Worm (Caenorhabditis elegans) whole organism, young adult: ENCODE measurements around the gene gst-8.

ENCODE experiments used
- B0336.3 ChIP-seq: fragments of 200-800 bp; sonication (Bioruptor generic); IDR thresholded peaks from 2 replicates; pipeline ENCODE4 v1.3.6; 2022; ENCODE audit warnings: missing genetic modification characterization, missing compliant biosample characterization
- C17E4.6 ChIP-seq: fragments of 200-800 bp; sonication (Bioruptor generic); IDR thresholded peaks from 2 replicates; pipeline ENCODE4 v1.3.6; 2022; ENCODE audit warnings: missing genetic modification reagents, missing genetic modification characterization, missing compliant biosample characterization
- D2030.7 ChIP-seq: fragments of 200-800 bp; sonication (Bioruptor generic); IDR thresholded peaks from 2 replicates; pipeline ENCODE4 v1.3.6; 2022; ENCODE audit warnings: missing genetic modification reagents, missing genetic modification characterization, missing compliant biosample characterization
- F39B2.1 ChIP-seq: fragments of 200-800 bp; sonication (Bioruptor generic); IDR thresholded peaks from 2 replicates; pipeline ENCODE4 v1.3.6; 2022; ENCODE audit warnings: missing genetic modification reagents, missing genetic modification characterization, missing compliant biosample characterization
- F49E8.2 ChIP-seq: sonication (generic microtip); optimal IDR thresholded peaks from 3 replicates; lab custom pipeline; 2017; ENCODE audit warnings: missing genetic modification characterization, mild to moderate bottlenecking, missing compliant biosample characterization, antibody characterized with exemption, moderate library complexity; ENCODE audit not compliant: insufficient read depth
- F52B5.7 ChIP-seq: sonication (generic microtip); optimal IDR thresholded peaks from 2 replicates; lab custom pipeline; 2016; ENCODE audit warnings: mild to moderate bottlenecking, missing genetic modification characterization, missing compliant biosample characterization
- K11D2.4 ChIP-seq: fragments of 200-800 bp; sonication (Bioruptor generic); IDR thresholded peaks from 2 replicates; pipeline ENCODE4 v1.3.6; 2022; ENCODE audit warnings: missing genetic modification reagents, missing genetic modification characterization, missing compliant biosample characterization
- Y56A3A.18 ChIP-seq: fragments of 200-800 bp; sonication (Bioruptor generic); IDR thresholded peaks from 2 replicates; pipeline ENCODE4 v1.3.6; 2022; ENCODE audit warnings: missing genetic modification reagents, missing genetic modification characterization, missing compliant biosample characterization
- akir-1 ChIP-seq: fragments of 200-800 bp; sonication (Bioruptor generic); optimal IDR thresholded peaks from 2 replicates; lab custom pipeline; 2018; ENCODE audit warnings: mild to moderate bottlenecking, missing genetic modification characterization, moderate library complexity, missing compliant biosample characterization
- attf-3 ChIP-seq: fragments of 200-800 bp; sonication (Bioruptor generic); conservative IDR thresholded peaks from 2 replicates; pipeline ENCODE4 v1.3.6; 2022; ENCODE audit warnings: missing genetic modification reagents, missing genetic modification characterization, missing compliant biosample characterization
- cebp-2 ChIP-seq: fragments of 200-800 bp; sonication (Bioruptor generic); IDR thresholded peaks from 2 replicates; pipeline ENCODE4 v1.3.6; 2022; ENCODE audit warnings: missing genetic modification characterization, missing compliant biosample characterization
- ceh-100 ChIP-seq: fragments of 200-800 bp; sonication (Bioruptor generic); IDR thresholded peaks from 2 replicates; pipeline ENCODE4 v1.3.6; 2022; ENCODE audit warnings: missing genetic modification reagents, missing genetic modification characterization, missing compliant biosample characterization
- ceh-27 ChIP-seq: fragments of 200-800 bp; sonication (Bioruptor generic); optimal IDR thresholded peaks from 2 replicates; lab custom pipeline; 2018; ENCODE audit warnings: mild to moderate bottlenecking, missing genetic modification characterization, moderate library complexity, missing compliant biosample characterization
- ceh-58 ChIP-seq: fragments of 200-800 bp; sonication (Bioruptor generic); IDR thresholded peaks from 2 replicates; pipeline ENCODE4 v1.3.6; 2022; ENCODE audit warnings: missing genetic modification characterization, missing compliant biosample characterization
- ceh-79 ChIP-seq: sonication (generic microtip); optimal IDR thresholded peaks from 2 replicates; lab custom pipeline; 2017; ENCODE audit warnings: mild to moderate bottlenecking, missing genetic modification characterization, missing compliant biosample characterization
- chd-7 ChIP-seq: sonication (generic microtip); optimal IDR thresholded peaks from 2 replicates; lab custom pipeline; 2016; ENCODE audit warnings: mild to moderate bottlenecking, missing genetic modification characterization, moderate library complexity, missing compliant biosample characterization
- die-1 ChIP-seq: sonication (generic microtip); optimal IDR thresholded peaks from 2 replicates; lab custom pipeline; 2016; ENCODE audit warnings: missing genotype, mild to moderate bottlenecking, missing genetic modification characterization, missing compliant biosample characterization
- dpl-1 ChIP-seq: fragments of 150-350 bp; optimal IDR thresholded peaks from 2 replicates; lab custom pipeline; 2014; ENCODE audit warnings: missing biosample characterization, missing genetic modification reagents, missing genetic modification characterization
- efl-1 ChIP-seq: fragments of 150-350 bp; optimal IDR thresholded peaks from 2 replicates; lab custom pipeline; 2014; ENCODE audit warnings: missing biosample characterization, missing genetic modification reagents, missing genetic modification characterization
- egl-18 ChIP-seq: fragments of 200-800 bp; sonication (Bioruptor generic); IDR thresholded peaks from 2 replicates; pipeline ENCODE4 v1.3.6; 2022; ENCODE audit warnings: missing genetic modification reagents, missing genetic modification characterization, missing compliant biosample characterization
- egrh-3 ChIP-seq: fragments of 200-800 bp; sonication (Bioruptor generic); IDR thresholded peaks from 2 replicates; pipeline ENCODE4 v1.3.6; 2022; ENCODE audit warnings: missing genetic modification reagents, missing genetic modification characterization, missing compliant biosample characterization
- ekl-4 ChIP-seq: fragments of 200-800 bp; sonication (Bioruptor generic); IDR thresholded peaks from 2 replicates; pipeline ENCODE4 v1.3.6; 2022; ENCODE audit warnings: missing genetic modification reagents, missing genetic modification characterization, missing compliant biosample characterization
- ets-4 ChIP-seq: fragments of 200-800 bp; sonication (Bioruptor generic); optimal IDR thresholded peaks from 2 replicates; lab custom pipeline; 2018; ENCODE audit warnings: mild to moderate bottlenecking, missing genetic modification characterization, missing compliant biosample characterization
- hlh-12 ChIP-seq: sonication (generic microtip); optimal IDR thresholded peaks from 2 replicates; lab custom pipeline; 2016; ENCODE audit warnings: missing genetic modification characterization, missing compliant biosample characterization
- hlh-26 ChIP-seq: fragments of 200-800 bp; sonication (Bioruptor generic); conservative IDR thresholded peaks from 2 replicates; pipeline ENCODE4 v1.3.6; 2022; ENCODE audit warnings: missing genetic modification reagents, missing genetic modification characterization, missing compliant biosample characterization
- hmg-20 ChIP-seq: fragments of 200-800 bp; sonication (Bioruptor generic); IDR thresholded peaks from 2 replicates; pipeline ENCODE4 v1.3.6; 2022; ENCODE audit warnings: missing genetic modification reagents, missing genetic modification characterization, missing compliant biosample characterization
- hsf-1 ChIP-seq: fragments of 200-800 bp; sonication (Bioruptor generic); IDR thresholded peaks from 2 replicates; pipeline ENCODE4 v1.3.6; 2022; ENCODE audit warnings: missing genetic modification reagents, missing genetic modification characterization, missing compliant biosample characterization
- lin-40 ChIP-seq: sonication (generic microtip); optimal IDR thresholded peaks from 2 replicates; lab custom pipeline; 2016; ENCODE audit warnings: missing genetic modification characterization, mild to moderate bottlenecking, missing compliant biosample characterization, missing genotype, missing genetic modification reagents
- madf-6 ChIP-seq: fragments of 200-800 bp; sonication (Bioruptor generic); IDR thresholded peaks from 2 replicates; pipeline ENCODE4 v1.3.6; 2022; ENCODE audit warnings: missing genetic modification reagents, missing genetic modification characterization, missing compliant biosample characterization
- madf-8 ChIP-seq: fragments of 200-800 bp; sonication (Bioruptor generic); conservative IDR thresholded peaks from 2 replicates; pipeline ENCODE4 v1.3.6; 2022; ENCODE audit warnings: missing genetic modification reagents, missing genetic modification characterization, missing compliant biosample characterization
- mcd-1 ChIP-seq: fragments of 200-800 bp; sonication (Bioruptor generic); IDR thresholded peaks from 2 replicates; pipeline ENCODE4 v1.3.6; 2022; ENCODE audit warnings: missing genetic modification reagents, missing genetic modification characterization, missing compliant biosample characterization
- mes-4 ChIP-seq: sonication (generic microtip); optimal IDR thresholded peaks from 2 replicates; lab custom pipeline; 2016; ENCODE audit warnings: missing genotype, missing genetic modification characterization, missing compliant biosample characterization
- mxl-1 ChIP-seq: sonication (generic microtip); optimal IDR thresholded peaks from 2 replicates; lab custom pipeline; 2016; ENCODE audit warnings: missing genetic modification characterization, missing compliant biosample characterization
- nhr-179 ChIP-seq: sonication (generic microtip); optimal IDR thresholded peaks from 2 replicates; lab custom pipeline; 2016; ENCODE audit warnings: mild to moderate bottlenecking, missing genetic modification characterization, missing compliant biosample characterization
- rcor-1 ChIP-seq: fragments of 200-800 bp; sonication (Bioruptor generic); IDR thresholded peaks from 2 replicates; pipeline ENCODE4 v1.3.6; 2022; ENCODE audit warnings: missing genetic modification reagents, missing genetic modification characterization, missing compliant biosample characterization
- repo-1 ChIP-seq: sonication (generic microtip); optimal IDR thresholded peaks from 2 replicates; lab custom pipeline; 2017; ENCODE audit warnings: mild to moderate bottlenecking, missing genetic modification characterization, missing compliant biosample characterization
- sdz-38 ChIP-seq: sonication (generic microtip); optimal IDR thresholded peaks from 2 replicates; lab custom pipeline; 2016; ENCODE audit warnings: missing genotype, missing genetic modification characterization, missing compliant biosample characterization
- snpc-1.1 ChIP-seq: sonication (generic microtip); optimal IDR thresholded peaks from 2 replicates; lab custom pipeline; 2017; ENCODE audit warnings: missing genetic modification characterization, mild to moderate bottlenecking, missing compliant biosample characterization, antibody characterized with exemption, moderate library complexity, missing genotype, missing genetic modification reagents; ENCODE audit not compliant: insufficient read depth
- snpc-1.3 ChIP-seq: sonication (generic microtip); optimal IDR thresholded peaks from 2 replicates; lab custom pipeline; 2017; ENCODE audit warnings: missing genetic modification characterization, mild to moderate bottlenecking, missing compliant biosample characterization, antibody characterized with exemption, moderate library complexity, missing genotype, missing genetic modification reagents; ENCODE audit not compliant: insufficient read depth
- snpc-3.4 ChIP-seq: sonication (generic microtip); optimal IDR thresholded peaks from 2 replicates; lab custom pipeline; 2017; ENCODE audit warnings: missing genetic modification characterization, mild to moderate bottlenecking, missing compliant biosample characterization, antibody characterized with exemption, moderate library complexity, missing genotype, missing genetic modification reagents
- somi-1 ChIP-seq: fragments of 200-800 bp; sonication (Bioruptor generic); optimal IDR thresholded peaks from 2 replicates; lab custom pipeline; 2018; ENCODE audit warnings: mild to moderate bottlenecking, missing genetic modification characterization, missing compliant biosample characterization
- tlf-1 ChIP-seq: fragments of 200-800 bp; sonication (Bioruptor generic); optimal IDR thresholded peaks from 2 replicates; lab custom pipeline; 2018; ENCODE audit warnings: mild to moderate bottlenecking, missing genetic modification characterization, missing compliant biosample characterization
- unc-62 ChIP-seq: fragments of 150-350 bp; optimal IDR thresholded peaks from 2 replicates; lab custom pipeline; 2014; ENCODE audit warnings: missing biosample characterization, missing genetic modification reagents, missing genetic modification characterization
- zfh-2 ChIP-seq: fragments of 200-800 bp; sonication (Bioruptor generic); conservative IDR thresholded peaks from 2 replicates; pipeline ENCODE4 v1.3.6; 2022; ENCODE audit warnings: missing genetic modification reagents, missing genetic modification characterization, missing compliant biosample characterization
- zim-3 ChIP-seq: sonication (generic microtip); optimal IDR thresholded peaks from 2 replicates; lab custom pipeline; 2017; ENCODE audit warnings: mild to moderate bottlenecking, missing genetic modification characterization, moderate library complexity, missing compliant biosample characterization
- ztf-22 ChIP-seq: fragments of 200-800 bp; sonication (Bioruptor generic); optimal IDR thresholded peaks from 2 replicates; lab custom pipeline; 2018; ENCODE audit warnings: mild to moderate bottlenecking, missing genetic modification characterization, moderate library complexity, missing compliant biosample characterization
- ztf-25 ChIP-seq: fragments of 200-800 bp; sonication (Bioruptor generic); IDR thresholded peaks from 2 replicates; pipeline ENCODE4 v1.3.6; 2022; ENCODE audit warnings: missing genetic modification reagents, missing genetic modification characterization, missing compliant biosample characterization
- ztf-26 ChIP-seq: sonication (generic microtip); optimal IDR thresholded peaks from 2 replicates; lab custom pipeline; 2017; ENCODE audit warnings: missing genetic modification characterization, missing compliant biosample characterization
- ztf-3 ChIP-seq: fragments of 200-800 bp; sonication (Bioruptor generic); optimal IDR thresholded peaks from 2 replicates; lab custom pipeline; 2018; ENCODE audit warnings: mild to moderate bottlenecking, missing genetic modification characterization, missing compliant biosample characterization
- ztf-6 ChIP-seq: fragments of 200-800 bp; sonication (Bioruptor generic); IDR thresholded peaks from 2 replicates; pipeline ENCODE4 v1.3.6; 2022; ENCODE audit warnings: missing genetic modification reagents, missing genetic modification characterization, missing compliant biosample characterization

The gst-8 gene

DNA sequence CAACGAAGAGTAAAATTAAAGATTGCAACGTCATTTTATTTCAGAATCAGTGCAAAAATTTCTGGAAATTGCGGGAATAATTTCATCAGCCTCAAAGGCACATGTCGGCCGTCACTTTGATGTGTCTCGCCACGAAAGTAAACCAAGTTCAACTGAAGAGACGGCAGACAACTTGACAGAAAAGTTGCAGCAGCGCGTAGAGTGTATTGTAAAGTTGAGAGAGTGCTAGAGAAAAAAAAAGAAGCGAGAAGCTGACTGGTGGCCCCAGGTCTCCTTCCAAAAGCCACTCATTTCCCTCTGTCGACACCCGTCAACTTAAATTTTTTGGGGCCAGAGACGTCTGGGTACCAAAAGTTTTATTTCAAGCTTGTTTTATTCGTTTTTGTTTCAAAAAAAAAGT is 20.8 kb downstream of the gst-8 start (continued):
- peak; percentile 60 for TF ChIP-seq snpc-3.4 (tag; lab: Kevin White, UChicago)
- TF ChIP-seq B0336.3, result no peak; the same call in 1 of the 2 replicates
- TF ChIP-seq F52B5.7, result no peak
- TF ChIP-seq ztf-6 (GFP tag; lab: Robert Waterston, UW), result no peak
- peak; percentile 29 for TF ChIP-seq unc-62 (GFP tag; lab: Kevin White, UChicago)
- TF ChIP-seq ztf-25, result no peak
- peak; percentile 69 for TF ChIP-seq D2030.7
- TF ChIP-seq F39B2.1 (GFP tag; lab: Robert Waterston, UW), result no peak
- TF ChIP-seq ztf-26 (tag; lab: Kevin White, UChicago), result no peak
- no peak for TF ChIP-seq hlh-12 (tag; lab: Kevin White, UChicago)
- no peak; the same call in 1 of the 2 replicates for TF ChIP-seq zfh-2 (GFP tag; lab: Robert Waterston, UW)
- TF ChIP-seq F49E8.2 (tag; lab: Kevin White, UChicago), result peak; percentile 44
- no peak for TF ChIP-seq somi-1 (GFP tag; lab: Kevin White, UChicago)
- TF ChIP-seq lin-40 (tag; lab: Kevin White, UChicago), result peak; percentile 24
- TF ChIP-seq die-1, result no peak
- no peak for TF ChIP-seq hmg-20 (GFP tag; lab: Robert Waterston, UW)
- TF ChIP-seq repo-1, result no peak
- no peak for TF ChIP-seq ceh-58
- TF ChIP-seq zim-3, result no peak
- no peak for TF ChIP-seq ztf-22
- TF ChIP-seq nhr-179 (tag; lab: Kevin White, UChicago), result no peak
- TF ChIP-seq egl-18, result no peak
- TF ChIP-seq sdz-38 (tag; lab: Kevin White, UChicago), result no peak
- TF ChIP-seq attf-3 (GFP tag; lab: Robert Waterston, UW), result no peak
- TF ChIP-seq C17E4.6 (GFP tag; lab: Robert Waterston, UW), result no peak
- TF ChIP-seq snpc-1.1, result peak; percentile 52
- no peak for TF ChIP-seq mxl-1
- TF ChIP-seq hlh-26 (GFP tag; lab: Robert Waterston, UW), result no peak
- peak; percentile 70 for TF ChIP-seq mcd-1 (GFP tag; lab: Robert Waterston, UW)
- peak; percentile 69 for TF ChIP-seq efl-1 (GFP tag; lab: Kevin White, UChicago)
- TF ChIP-seq rcor-1 (GFP tag; lab: Robert Waterston, UW), result peak; percentile 61
- peak; percentile 58 for TF ChIP-seq snpc-1.3 (tag; lab: Kevin White, UChicago)
- no peak for TF ChIP-seq ceh-79 (tag; lab: Kevin White, UChicago)
- TF ChIP-seq cebp-2 (GFP tag; lab: Robert Waterston, UW), result no peak
- TF ChIP-seq madf-8, result peak; percentile 47; the same call in 1 of the 2 replicates
- TF ChIP-seq K11D2.4 (GFP tag; lab: Robert Waterston, UW), result no peak
- TF ChIP-seq chd-7, result peak; percentile 9
- peak; percentile 31 for TF ChIP-seq dpl-1 (GFP tag; lab: Kevin White, UChicago)
- no peak for TF ChIP-seq ets-4
- no peak for TF ChIP-seq ztf-3 (GFP tag; lab: Kevin White, UChicago)
- peak; percentile 64 for TF ChIP-seq ekl-4 (GFP tag; lab: Robert Waterston, UW)
- TF ChIP-seq akir-1, result no peak
- TF ChIP-seq hsf-1 (GFP tag; lab: Robert Waterston, UW), result peak; percentile 96
- TF ChIP-seq ceh-100 (GFP tag; lab: Robert Waterston, UW), result no peak
- TF ChIP-seq madf-6 (GFP tag; lab: Robert Waterston, UW), result peak; percentile 82
- peak; percentile 46 for TF ChIP-seq tlf-1 (GFP tag; lab: Kevin White, UChicago)
- peak; percentile 32 for TF ChIP-seq ceh-27 (GFP tag; lab: Kevin White, UChicago)
- TF ChIP-seq mes-4 (tag; lab: Kevin White, UChicago), result no peak
- TF ChIP-seq Y56A3A.18 (GFP tag; lab: Robert Waterston, UW), result no peak
- TF ChIP-seq egrh-3 (GFP tag; lab: Robert Waterston, UW), result no peak
